Worm (Caenorhabditis elegans): ENCODE measurements around the gene Y57A10A.29.
A peak's percentile ranks its signal among the peaks of the same experiment; 100 is the strongest.

The Y57A10A.29 gene

DNA sequence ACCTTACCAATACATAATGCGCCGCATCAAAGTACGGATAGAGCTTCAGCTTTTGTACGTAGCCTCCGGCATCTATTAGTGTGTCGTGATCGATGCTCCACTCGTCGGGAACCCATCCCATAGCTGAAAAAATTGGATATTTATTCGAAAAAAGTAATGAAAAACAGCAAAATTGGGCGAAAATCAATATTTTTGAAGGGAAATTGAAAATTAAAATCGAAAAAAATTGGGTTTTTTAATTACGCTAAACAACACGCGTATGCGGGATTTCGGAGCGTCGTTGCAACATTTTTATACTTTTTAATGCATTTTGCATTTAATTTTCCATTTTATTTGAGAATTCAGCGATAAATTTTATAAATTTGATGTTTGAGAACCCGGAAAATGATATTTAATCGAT, at the start of gene Y57A10A.29, which contains the start of gene tric-1B.2:
Y57A10A.29 (plus strand) TSS at position 303 of the 400 bp plus-strand sequence.
tric-1B.2 (minus strand) TSS at position 129 of the 400 bp plus-strand sequence.
- TF ChIP-seq ref-1 (GFP tag; conservative IDR thresholded peaks at IDR 0.05) (no peak), tab-1 (GFP tag; IDR thresholded peaks at IDR 0.05) (no peak)

DNA sequence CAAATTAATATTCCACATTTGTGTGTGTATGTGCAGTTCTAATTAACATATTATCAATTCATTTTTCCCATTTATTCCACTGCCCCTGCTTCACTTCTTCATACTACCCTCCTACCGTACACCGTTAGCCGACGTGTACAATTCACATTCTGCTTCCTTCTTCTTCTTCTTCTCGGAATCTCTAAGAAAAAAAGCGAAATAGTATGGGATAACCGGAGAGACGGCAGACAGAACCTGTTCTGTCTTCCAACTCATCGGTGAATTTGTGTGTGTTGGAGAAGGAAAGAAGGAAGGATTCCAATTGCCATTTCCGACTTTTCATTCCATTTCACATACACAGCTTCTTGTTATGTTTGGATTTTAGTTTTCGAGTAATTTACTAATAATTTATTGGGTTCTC, 41.8 kb upstream of the Y57A10A.29 start:
- TF ChIP-seq T22C8.4 (GFP tag; IDR thresholded peaks at IDR 0.05) (no peak), klf-2 (GFP tag; conservative IDR thresholded peaks at IDR 0.05) (no peak), med-1 (GFP tag; optimal IDR thresholded peaks at IDR 0.05; ENCODE audit: insufficient read depth) (no peak), flt-1 (GFP tag; IDR thresholded peaks at IDR 0.05) (no peak), ref-1 (GFP tag; conservative IDR thresholded peaks at IDR 0.05) (no peak), ztf-29 (GFP tag; IDR thresholded peaks at IDR 0.05) (no peak), ztf-23 (GFP tag; IDR thresholded peaks at IDR 0.05) (no peak), tab-1 (GFP tag; IDR thresholded peaks at IDR 0.05) (no peak), cog-1 (tag; optimal IDR thresholded peaks at IDR 0.05) (no peak)

DNA sequence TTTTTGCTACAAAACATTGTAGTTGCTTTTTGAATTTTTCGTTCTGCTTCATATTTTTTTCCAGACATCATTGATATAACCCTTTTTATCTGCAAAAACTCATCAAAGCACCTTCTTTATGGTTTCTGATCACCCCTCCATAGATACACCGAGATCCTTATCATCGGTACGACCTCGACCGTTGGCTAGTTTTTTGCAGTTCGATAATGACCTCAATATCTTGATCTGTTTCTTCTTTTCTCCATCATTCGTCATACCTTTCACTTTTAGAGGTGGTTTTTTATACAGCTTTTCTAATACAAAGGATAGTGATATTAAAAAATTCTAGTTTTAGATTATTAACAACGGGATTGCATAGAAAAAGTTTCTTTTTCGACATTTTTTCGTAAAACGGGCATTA, 39.9 kb upstream of the Y57A10A.29 start:
- no peak for TF ChIP-seq ztf-29 (GFP tag; IDR thresholded peaks at IDR 0.05)
- no peak for TF ChIP-seq T22C8.4 (GFP tag; IDR thresholded peaks at IDR 0.05)
- no peak for TF ChIP-seq tab-1 (GFP tag; IDR thresholded peaks at IDR 0.05)
- TF ChIP-seq flt-1 (GFP tag; IDR thresholded peaks at IDR 0.05) = no peak
- TF ChIP-seq klf-2 (GFP tag; conservative IDR thresholded peaks at IDR 0.05) = no peak
- TF ChIP-seq ztf-23 (GFP tag; IDR thresholded peaks at IDR 0.05) = no peak
- no peak for TF ChIP-seq med-1 (GFP tag; optimal IDR thresholded peaks at IDR 0.05; ENCODE audit: insufficient read depth)
- no peak for TF ChIP-seq ref-1 (GFP tag; conservative IDR thresholded peaks at IDR 0.05)
- no peak for TF ChIP-seq cog-1 (tag; optimal IDR thresholded peaks at IDR 0.05)

DNA sequence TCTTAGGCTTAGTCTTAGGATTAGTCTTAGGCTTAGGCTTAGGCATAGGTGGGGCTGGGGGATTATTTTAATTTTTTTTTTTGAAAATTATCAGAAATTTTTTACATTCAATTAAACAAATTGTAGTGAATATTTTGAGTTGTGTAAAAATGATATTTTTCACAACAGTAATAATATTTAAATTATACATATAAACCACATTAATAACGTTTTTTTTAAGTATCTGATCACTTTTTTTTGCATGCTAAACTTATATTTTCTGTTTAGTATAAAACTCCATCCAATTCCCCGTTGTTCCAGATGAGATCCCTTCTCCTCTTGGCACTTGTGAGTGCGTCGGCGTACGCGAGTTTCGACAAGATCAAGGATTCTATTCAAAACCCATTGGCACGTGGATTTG, 39.3 kb upstream of the Y57A10A.29 start, which contains the start of gene txdc-12.1:
txdc-12.1 (plus strand) TSS at position 301 of the 400 bp plus-strand sequence.
- no peak for TF ChIP-seq flt-1 (GFP tag; IDR thresholded peaks at IDR 0.05)
- TF ChIP-seq ztf-29 (GFP tag; IDR thresholded peaks at IDR 0.05) = no peak
- TF ChIP-seq ref-1 (GFP tag; conservative IDR thresholded peaks at IDR 0.05) = no peak
- TF ChIP-seq T22C8.4 (GFP tag; IDR thresholded peaks at IDR 0.05) = no peak
- TF ChIP-seq ztf-23 (GFP tag; IDR thresholded peaks at IDR 0.05) = no peak
- no peak for TF ChIP-seq cog-1 (tag; optimal IDR thresholded peaks at IDR 0.05)
- TF ChIP-seq klf-2 (GFP tag; conservative IDR thresholded peaks at IDR 0.05) = no peak
- TF ChIP-seq med-1 (GFP tag; optimal IDR thresholded peaks at IDR 0.05; ENCODE audit: insufficient read depth) = no peak
- TF ChIP-seq tab-1 (GFP tag; IDR thresholded peaks at IDR 0.05) = no peak

DNA sequence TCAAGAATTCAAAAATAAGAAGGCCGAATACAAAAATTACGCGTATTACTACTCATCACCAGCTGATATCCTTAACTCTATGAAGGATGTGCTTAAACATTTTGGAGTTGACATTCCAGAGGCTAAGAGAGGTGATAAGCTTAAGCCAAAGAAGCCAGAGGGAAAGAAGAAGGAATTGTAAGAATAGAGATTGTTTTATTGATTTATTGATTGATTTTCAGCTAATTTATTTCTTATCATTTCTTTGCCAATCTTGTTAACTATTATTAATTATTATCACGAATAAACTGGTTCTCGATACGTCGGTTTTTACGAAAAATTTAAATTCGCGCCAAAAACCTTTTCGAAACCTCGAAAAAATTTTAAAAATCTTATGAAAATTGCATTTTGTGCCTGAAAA, 37.6 kb upstream of the Y57A10A.29 start:
- TF ChIP-seq ztf-23 (GFP tag; IDR thresholded peaks at IDR 0.05) = no peak
- TF ChIP-seq klf-2 (GFP tag; conservative IDR thresholded peaks at IDR 0.05) = no peak
- TF ChIP-seq med-1 (GFP tag; optimal IDR thresholded peaks at IDR 0.05; ENCODE audit: insufficient read depth) = no peak
- TF ChIP-seq cog-1 (tag; optimal IDR thresholded peaks at IDR 0.05) = no peak
- TF ChIP-seq tab-1 (GFP tag; IDR thresholded peaks at IDR 0.05) = no peak
- TF ChIP-seq ref-1 (GFP tag; conservative IDR thresholded peaks at IDR 0.05) = no peak
- TF ChIP-seq flt-1 (GFP tag; IDR thresholded peaks at IDR 0.05) = no peak
- TF ChIP-seq ztf-29 (GFP tag; IDR thresholded peaks at IDR 0.05) = no peak
- no peak for TF ChIP-seq T22C8.4 (GFP tag; IDR thresholded peaks at IDR 0.05)

DNA sequence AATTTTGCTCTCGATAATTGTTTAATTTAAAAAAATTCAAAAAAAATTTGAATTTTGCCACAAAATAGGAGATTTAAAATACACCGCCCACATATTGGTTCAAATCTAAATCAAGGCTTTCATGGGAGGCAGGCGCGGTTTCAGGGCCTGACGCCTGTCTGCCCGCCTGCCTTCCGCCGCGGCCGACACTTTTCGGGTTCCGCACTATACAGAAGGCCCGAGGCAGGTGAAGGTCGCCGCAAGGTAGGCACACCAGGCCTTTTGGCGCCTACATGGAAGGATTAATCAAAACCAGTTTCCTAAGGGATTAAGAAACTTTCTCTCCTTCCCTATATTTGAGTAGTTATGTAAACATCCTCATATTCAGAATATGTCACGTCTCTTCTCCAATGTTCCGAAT, 36.8 kb upstream of the Y57A10A.29 start, which contains the start of gene Y57A10A.24:
Y57A10A.24 (plus strand) TSS at position 396 of the 400 bp plus-strand sequence.
- no peak for TF ChIP-seq cog-1 (tag; optimal IDR thresholded peaks at IDR 0.05)
- TF ChIP-seq T22C8.4 (GFP tag; IDR thresholded peaks at IDR 0.05) = no peak
- no peak for TF ChIP-seq flt-1 (GFP tag; IDR thresholded peaks at IDR 0.05)
- TF ChIP-seq med-1 (GFP tag; optimal IDR thresholded peaks at IDR 0.05; ENCODE audit: insufficient read depth) = no peak
- TF ChIP-seq tab-1 (GFP tag; IDR thresholded peaks at IDR 0.05) = peak; percentile 54; the same call in 1 of the 2 replicates
- no peak for TF ChIP-seq klf-2 (GFP tag; conservative IDR thresholded peaks at IDR 0.05)
- no peak for TF ChIP-seq ztf-29 (GFP tag; IDR thresholded peaks at IDR 0.05)

- TF ChIP-seq flt-1 (GFP tag; IDR thresholded peaks at IDR 0.05) (no peak), ref-1 (GFP tag; conservative IDR thresholded peaks at IDR 0.05) (no peak), med-1 (GFP tag; optimal IDR thresholded peaks at IDR 0.05; ENCODE audit: insufficient read depth) (no peak)
Measured at ce11 chrII:12249042-12249441, 30.3 kb upstream of the Y57A10A.29 start, which contains the start of gene tag-276. tag-276 (minus strand) TSS chrII:12249142.

- no peak for TF ChIP-seq klf-2 (GFP tag; conservative IDR thresholded peaks at IDR 0.05)
- no peak for TF ChIP-seq med-1 (GFP tag; optimal IDR thresholded peaks at IDR 0.05; ENCODE audit: insufficient read depth)
- peak; percentile 79; the same call in 1 of the 2 replicates for TF ChIP-seq T22C8.4 (GFP tag; IDR thresholded peaks at IDR 0.05)
Measured at ce11 chrII:12255545-12256233, 23.7 kb upstream of the Y57A10A.29 start.

- TF ChIP-seq flt-1 (GFP tag; IDR thresholded peaks at IDR 0.05) (no peak), ztf-23 (GFP tag; IDR thresholded peaks at IDR 0.05) (no peak), tab-1 (GFP tag; IDR thresholded peaks at IDR 0.05) (no peak), klf-2 (GFP tag; conservative IDR thresholded peaks at IDR 0.05) (no peak), T22C8.4 (GFP tag; IDR thresholded peaks at IDR 0.05) (no peak), cog-1 (tag; optimal IDR thresholded peaks at IDR 0.05) (no peak), med-1 (GFP tag; optimal IDR thresholded peaks at IDR 0.05; ENCODE audit: insufficient read depth) (no peak), ztf-29 (GFP tag; IDR thresholded peaks at IDR 0.05) (no peak), ref-1 (GFP tag; conservative IDR thresholded peaks at IDR 0.05) (no peak)
Measured at ce11 chrII:12256528-12256927, 22.8 kb upstream of the Y57A10A.29 start, which contains the start of gene parn-2. parn-2 (minus strand) TSS chrII:12256628.

- TF ChIP-seq ztf-29 (GFP tag; IDR thresholded peaks at IDR 0.05) = no peak
- no peak for TF ChIP-seq med-1 (GFP tag; optimal IDR thresholded peaks at IDR 0.05; ENCODE audit: insufficient read depth)
- no peak for TF ChIP-seq cog-1 (tag; optimal IDR thresholded peaks at IDR 0.05)
- TF ChIP-seq T22C8.4 (GFP tag; IDR thresholded peaks at IDR 0.05) = 0 out of 2 replicates have a peak, but pooled peaks have one; percentile 8
- TF ChIP-seq tab-1 (GFP tag; IDR thresholded peaks at IDR 0.05) = no peak
- TF ChIP-seq flt-1 (GFP tag; IDR thresholded peaks at IDR 0.05) = no peak
- no peak for TF ChIP-seq ztf-23 (GFP tag; IDR thresholded peaks at IDR 0.05)
- no peak for TF ChIP-seq ref-1 (GFP tag; conservative IDR thresholded peaks at IDR 0.05)
- TF ChIP-seq klf-2 (GFP tag; conservative IDR thresholded peaks at IDR 0.05) = no peak
Measured at ce11 chrII:12257095-12257494, 22.3 kb upstream of the Y57A10A.29 start.
